Worm (Caenorhabditis elegans): ENCODE results near the gene flp-21.

- TF ChIP-seq dao-5 (tag; optimal IDR thresholded peaks at IDR 0.05) (no peak), him-1 (tag; optimal IDR thresholded peaks at IDR 0.05) (no peak)
These were observed 13.5 kb downstream of the flp-21 start for ce11 chrV:7806629-7807028.
